Worm (Caenorhabditis elegans): ENCODE measurements around the gene spig-7.

ce11 chrV:1459374-1459926 is 35.1 kb upstream of the spig-7 start:
- TF ChIP-seq him-1 (tag; optimal IDR thresholded peaks at IDR 0.05) (no peak), W03F9.2 (tag; optimal IDR thresholded peaks at IDR 0.05) (no peak), dao-5 (tag; optimal IDR thresholded peaks at IDR 0.05) (no peak)
